Fruit fly (Drosophila melanogaster) whole organism, pupa: Measurements from ENCODE around the gene rec.

Source experiments
- CG10348 ChIP-seq: fragments of 200-800 bp; sonication (Bioruptor generic); IDR thresholded peaks from 2 replicates; pipeline ENCODE4 v1.3.6; 2022; ENCODE audit warnings: missing biosample characterization, missing genetic modification characterization
- CG12605 ChIP-seq: fragments of 200-800 bp; sonication (Bioruptor generic); IDR thresholded peaks from 2 replicates; pipeline ENCODE4 v1.3.6; 2022; ENCODE audit warnings: missing biosample characterization, missing genetic modification characterization
- CG13204 ChIP-seq: fragments of 200-800 bp; sonication (Bioruptor generic); optimal IDR thresholded peaks from 2 replicates; lab custom pipeline; 2018; ENCODE audit warnings: missing biosample characterization, mild to moderate bottlenecking, missing genetic modification characterization, moderate library complexity
- CG14655 ChIP-seq: fragments of 200-800 bp; sonication (Bioruptor generic); optimal IDR thresholded peaks from 3 replicates; lab custom pipeline; 2017; ENCODE audit warnings: mild to moderate bottlenecking, missing biosample characterization, missing genetic modification reagents, missing genetic modification characterization
- CG15710 ChIP-seq: fragments of 200-800 bp; sonication (Bioruptor generic); optimal IDR thresholded peaks from 2 replicates; lab custom pipeline; 2018; ENCODE audit warnings: missing biosample characterization, mild to moderate bottlenecking, missing genetic modification characterization, moderate library complexity
- CG17806 ChIP-seq: fragments of 200-800 bp; sonication (Bioruptor generic); optimal IDR thresholded peaks from 2 replicates; lab custom pipeline; 2018; ENCODE audit warnings: missing biosample characterization, mild to moderate bottlenecking, missing genetic modification characterization, moderate library complexity
- CG32121 ChIP-seq: fragments of 200-800 bp; sonication (Bioruptor generic); IDR thresholded peaks from 2 replicates; pipeline ENCODE4 v1.3.6; 2022; ENCODE audit warnings: missing biosample characterization, missing genetic modification characterization
- CG34367 ChIP-seq: fragments of 200-800 bp; sonication (Bioruptor generic); optimal IDR thresholded peaks from 2 replicates; lab custom pipeline; 2018; ENCODE audit warnings: missing biosample characterization, mild to moderate bottlenecking, missing genetic modification characterization
- CG4496 ChIP-seq: fragments of 200-800 bp; sonication (Bioruptor generic); IDR thresholded peaks from 3 replicates; pipeline ENCODE4 v1.3.6; 2022; ENCODE audit warnings: missing biosample characterization, missing genetic modification characterization
- CG8159 ChIP-seq: fragments of 200-800 bp; sonication (Bioruptor generic); optimal IDR thresholded peaks from 3 replicates; lab custom pipeline; 2018; ENCODE audit warnings: missing biosample characterization, mild to moderate bottlenecking, missing genetic modification characterization, moderate library complexity
- CG8301 ChIP-seq: fragments of 200-800 bp; sonication (Bioruptor generic); optimal IDR thresholded peaks from 2 replicates; lab custom pipeline; 2018; ENCODE audit warnings: missing biosample characterization, mild to moderate bottlenecking, missing genetic modification characterization
- CG9948 ChIP-seq: fragments of 200-800 bp; sonication (Bioruptor generic); optimal IDR thresholded peaks from 2 replicates; lab custom pipeline; 2018; ENCODE audit warnings: missing biosample characterization, mild to moderate bottlenecking, missing genetic modification characterization, moderate library complexity
- D1 ChIP-seq: fragments of 200-800 bp; sonication (Bioruptor generic); optimal IDR thresholded peaks from 2 replicates; lab custom pipeline; 2018; ENCODE audit warnings: missing biosample characterization, mild to moderate bottlenecking, missing genetic modification characterization, moderate library complexity
- EcR ChIP-seq: fragments of 200-800 bp; sonication (Bioruptor generic); optimal IDR thresholded peaks from 3 replicates; lab custom pipeline; 2019; ENCODE audit warnings: missing biosample characterization, missing genetic modification characterization, mild to moderate bottlenecking, moderate library complexity, missing genetic modification reagents
- Ets98B ChIP-seq: fragments of 200-800 bp; sonication (Bioruptor generic); IDR thresholded peaks from 2 replicates; pipeline ENCODE4 v1.3.6; 2022; ENCODE audit warnings: missing biosample characterization, missing genetic modification characterization
- Pif1A ChIP-seq: fragments of 200-800 bp; sonication (Bioruptor generic); optimal IDR thresholded peaks from 3 replicates; lab custom pipeline; 2016; ENCODE audit warnings: missing biosample characterization, missing genetic modification characterization
- Pif1B ChIP-seq: fragments of 200-800 bp; sonication (Bioruptor generic); optimal IDR thresholded peaks from 3 replicates; lab custom pipeline; 2016; ENCODE audit warnings: missing biosample characterization, missing genetic modification characterization
- Snoo ChIP-seq: fragments of 200-800 bp; sonication (Bioruptor generic); optimal IDR thresholded peaks from 3 replicates; lab custom pipeline; 2017; ENCODE audit warnings: missing biosample characterization, mild to moderate bottlenecking, missing genetic modification characterization, inconsistent platforms
- fd96Ca ChIP-seq: fragments of 200-800 bp; sonication (Bioruptor generic); IDR thresholded peaks from 3 replicates; pipeline ENCODE4 v1.3.6; 2022; ENCODE audit warnings: missing biosample characterization, missing genetic modification characterization
- gl ChIP-seq: fragments of 200-800 bp; sonication (Bioruptor generic); optimal IDR thresholded peaks from 2 replicates; lab custom pipeline; 2018; ENCODE audit warnings: missing biosample characterization, mild to moderate bottlenecking, missing genetic modification characterization
- rn ChIP-seq: fragments of 200-800 bp; sonication (Bioruptor generic); IDR thresholded peaks from 2 replicates; pipeline ENCODE4 v1.3.6; 2022; ENCODE audit warnings: missing biosample characterization, missing genetic modification characterization

rec gene

DNA sequence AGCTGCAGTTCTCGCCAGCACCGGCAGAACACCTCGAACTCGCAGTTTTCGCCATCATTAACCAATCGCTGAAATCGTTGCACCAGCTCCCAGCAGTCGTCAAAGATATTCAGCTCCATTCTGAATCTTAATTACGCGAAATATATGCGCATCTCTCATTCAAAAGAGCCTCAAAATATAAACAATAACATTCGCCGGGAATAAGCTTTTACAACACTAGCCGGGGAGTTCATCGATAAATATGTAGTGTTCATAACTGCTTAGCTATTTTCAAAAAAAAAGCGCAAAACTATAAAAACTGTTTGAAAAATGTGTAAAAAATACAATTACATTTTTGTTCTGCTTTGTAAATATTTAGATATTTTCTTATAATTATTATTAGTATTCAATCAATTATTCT lies 6.9 kb upstream of the rec start, which contains the start of gene Pbp45:
Pbp45 (minus strand) TSS at position 222 of the 400 bp plus-strand sequence.
- TF ChIP-seq Ets98B (GFP tag; lab: Robert Waterston, UW) (no peak), CG9948 (tag; lab: Kevin White, UChicago) (no peak), EcR (GFP tag; lab: Kevin White, UChicago) (no peak)

DNA sequence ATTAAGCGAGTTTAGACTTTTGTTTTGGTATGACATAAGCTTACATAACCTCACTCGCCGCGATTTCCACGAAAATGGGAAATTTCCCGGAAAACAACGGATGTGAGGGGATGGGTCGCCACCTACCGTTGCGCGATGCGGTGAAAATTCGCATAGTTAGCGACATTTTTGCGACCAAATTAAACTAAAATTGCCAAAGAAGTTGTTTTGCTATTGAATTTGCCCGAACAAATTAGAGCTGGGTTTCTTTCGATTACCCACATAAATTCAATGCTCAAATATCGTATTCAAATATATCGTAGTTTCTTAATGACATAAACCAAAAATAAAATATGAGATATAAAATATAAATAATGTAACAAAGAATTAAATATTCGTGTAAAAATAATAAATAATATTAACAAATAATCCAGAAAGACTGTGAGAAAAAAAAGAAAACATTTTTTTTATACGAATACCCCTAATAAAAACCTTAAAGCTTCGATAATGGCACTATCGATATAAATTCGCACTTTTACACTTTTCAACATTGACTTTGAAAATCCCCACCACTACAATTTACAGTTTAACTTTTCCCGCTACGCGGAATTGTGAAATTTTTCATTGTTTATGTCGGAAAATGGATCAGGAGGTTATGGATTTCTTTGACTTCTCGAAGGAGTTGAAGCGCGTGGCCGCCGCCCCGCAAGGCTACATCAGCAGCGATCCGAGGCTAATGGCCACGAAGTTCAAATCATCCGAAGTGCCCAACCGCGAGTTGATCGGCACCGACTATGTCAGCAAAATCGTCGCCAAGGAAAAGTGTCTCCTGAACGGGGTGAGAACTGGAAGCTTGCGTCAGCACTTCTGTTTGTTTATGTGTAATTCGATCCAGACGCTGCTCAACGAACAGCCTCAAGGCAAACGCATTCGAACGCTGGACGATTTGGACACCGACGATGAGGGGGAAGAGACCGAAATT lies 4.7 kb upstream of the rec start, which contains the start of the genes ND-23 and spn-E:
ND-23 (minus strand) TSS at position 254 of the 961 bp plus-strand sequence.
spn-E (plus strand) TSS at position 556 of the 961 bp plus-strand sequence.
- TF ChIP-seq CG4496 (GFP tag; lab: Robert Waterston, UW), result 0 out of 3 replicates have a peak, but pooled peaks have one; percentile 7
- peak; percentile 14 for TF ChIP-seq CG17806 (tag; lab: Kevin White, UChicago)
- no peak for TF ChIP-seq CG13204
- TF ChIP-seq CG14655 (GFP tag; lab: Kevin White, UChicago), result no peak
- TF ChIP-seq CG15710 (tag; lab: Kevin White, UChicago), result peak; percentile 39
- TF ChIP-seq CG8159, result no peak
- TF ChIP-seq, all 21 proteins: peak for 3

DNA sequence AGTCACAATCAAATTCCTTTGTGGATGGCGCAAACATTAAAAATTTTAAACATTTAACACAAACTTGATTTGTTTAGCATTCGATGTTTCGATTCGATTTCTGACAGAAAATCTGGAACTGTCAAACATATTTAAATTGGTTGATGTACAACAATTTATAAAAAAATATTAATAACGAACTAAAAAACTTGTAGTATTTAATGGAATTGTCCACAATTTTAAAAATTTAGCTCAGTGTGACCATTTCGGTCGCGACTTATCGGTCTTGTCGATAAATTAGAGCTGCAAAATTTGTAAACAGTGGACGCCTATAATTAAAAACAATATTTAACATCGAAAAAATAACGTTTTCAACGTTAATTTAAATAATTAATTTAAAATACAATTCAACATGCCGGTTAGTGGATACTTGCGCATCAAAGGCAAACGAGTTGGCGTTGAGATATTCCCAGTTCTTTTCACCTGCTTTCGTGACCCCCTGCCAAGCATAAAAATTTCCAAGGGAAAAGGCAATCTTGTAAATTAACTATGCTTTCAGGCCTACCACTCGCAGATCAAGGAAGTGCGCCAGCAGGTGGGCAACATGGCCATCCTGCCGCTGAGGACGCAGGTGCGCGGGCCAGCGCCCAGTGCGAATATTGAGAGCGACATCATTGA lies 2.1 kb upstream of the rec start, which contains the start of the genes CG43317 and Arpc3A:
CG43317 (minus strand) TSS at position 51 of the 657 bp plus-strand sequence.
Arpc3A (plus strand) TSS at position 274 of the 657 bp plus-strand sequence.
- no peak for TF ChIP-seq EcR (GFP tag; lab: Kevin White, UChicago)
- TF ChIP-seq CG14655 (GFP tag; lab: Kevin White, UChicago), result no peak
- no peak for TF ChIP-seq CG17806 (tag; lab: Kevin White, UChicago)
- no peak for TF ChIP-seq CG15710 (tag; lab: Kevin White, UChicago)
- no peak for TF ChIP-seq CG34367 (tag; lab: Kevin White, UChicago)
- no peak for TF ChIP-seq CG10348

DNA sequence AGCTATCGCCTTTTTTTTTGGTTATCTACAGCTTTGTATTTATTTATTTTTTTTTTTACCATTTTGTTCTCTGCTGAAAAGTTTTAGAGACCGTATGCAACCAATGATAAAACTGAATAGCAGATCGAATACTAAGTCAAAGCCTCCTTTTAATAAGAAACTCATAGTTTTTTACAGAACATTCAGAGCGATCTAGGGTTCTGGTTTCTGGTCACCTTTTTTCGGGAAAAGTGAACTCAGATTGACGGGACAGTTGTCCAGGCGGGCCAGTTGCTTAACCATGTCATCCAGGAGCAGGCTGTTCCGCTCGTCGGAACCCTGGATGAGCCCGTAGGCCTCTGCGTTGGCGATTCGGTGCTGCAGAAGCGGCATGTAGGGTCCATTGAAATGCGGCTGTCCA lies 900 bp upstream of the rec start, which contains the start of gene CG43318:
CG43318 (minus strand) TSS at position 101 of the 400 bp plus-strand sequence.
- no peak for TF ChIP-seq Snoo (tag; lab: Kevin White, UChicago)

DNA sequence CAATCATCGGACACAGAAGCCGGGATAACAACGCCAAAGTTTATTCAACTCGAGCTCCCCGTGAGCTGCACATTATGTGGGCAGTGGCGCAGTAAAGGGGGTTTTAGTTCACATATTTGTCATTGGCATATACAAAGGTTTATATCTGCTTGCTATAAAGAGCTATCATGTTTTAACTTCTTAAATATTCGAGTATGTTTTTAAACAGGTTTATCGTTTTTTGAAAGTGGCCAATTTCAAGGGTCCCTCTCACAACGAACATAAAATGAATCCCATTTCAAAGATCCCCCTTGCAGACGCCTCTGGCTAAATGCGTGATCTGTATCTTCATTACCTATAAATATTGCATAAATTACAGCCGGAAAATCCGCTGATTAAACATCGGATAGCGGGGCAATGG lies 4.9 kb downstream of the rec start:
- TF ChIP-seq rn (GFP tag; lab: Robert Waterston, UW), result no peak
- TF ChIP-seq CG8159, result peak; percentile 86
- TF ChIP-seq Pif1A (GFP tag; lab: Kevin White, UChicago), result no peak
- peak; percentile 78 for TF ChIP-seq CG34367 (tag; lab: Kevin White, UChicago)
- peak; percentile 39 for TF ChIP-seq Snoo (tag; lab: Kevin White, UChicago)
- no peak for TF ChIP-seq CG32121 (GFP tag; lab: Robert Waterston, UW)
- TF ChIP-seq EcR (GFP tag; lab: Kevin White, UChicago), result peak; percentile 94
- peak; percentile 76 for TF ChIP-seq CG17806 (tag; lab: Kevin White, UChicago)
- peak; percentile 88 for TF ChIP-seq CG15710 (tag; lab: Kevin White, UChicago)
- TF ChIP-seq CG14655 (GFP tag; lab: Kevin White, UChicago), result no peak
- peak; percentile 64 for TF ChIP-seq gl
- TF ChIP-seq CG8301 (tag; lab: Kevin White, UChicago), result no peak
- TF ChIP-seq fd96Ca (GFP tag; lab: Robert Waterston, UW), result 0 out of 3 replicates have a peak, but pooled peaks have one; percentile 36
- peak; percentile 61 for TF ChIP-seq D1
- TF ChIP-seq CG9948 (tag; lab: Kevin White, UChicago), result peak; percentile 80
- 0 out of 2 replicates have a peak, but pooled peaks have one; percentile 37 for TF ChIP-seq CG12605
- TF ChIP-seq CG13204, result peak; percentile 79
- TF ChIP-seq Ets98B (GFP tag; lab: Robert Waterston, UW), result peak; percentile 23; the same call in 1 of the 2 replicates
- peak; percentile 51; the same call in 1 of the 3 replicates for TF ChIP-seq CG4496 (GFP tag; lab: Robert Waterston, UW)
- no peak for TF ChIP-seq CG10348
- peak; percentile 66 for TF ChIP-seq Pif1B (GFP tag; lab: Kevin White, UChicago)

DNA sequence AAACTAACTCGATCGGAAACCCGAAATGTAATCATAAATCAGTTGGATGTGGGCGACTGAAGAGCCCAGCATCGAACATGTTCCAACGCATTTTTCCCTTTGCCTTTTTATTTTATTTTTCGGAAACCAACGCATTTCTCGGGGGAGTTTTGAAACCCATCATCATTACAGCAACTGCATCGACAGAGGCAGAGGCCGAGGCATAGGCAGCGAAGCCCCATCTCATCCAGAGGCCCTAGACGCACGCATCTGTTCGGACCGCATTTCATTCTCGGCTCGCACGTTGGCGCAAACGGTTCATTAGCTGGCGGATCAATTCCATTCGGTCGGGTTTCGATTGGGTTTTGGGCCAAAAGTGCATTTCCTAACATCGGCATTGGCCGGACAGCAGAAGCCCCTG lies 6.9 kb downstream of the rec start, which contains the start of gene CG4576:
CG4576 (plus strand) TSS at position 227 of the 400 bp plus-strand sequence.
- TF ChIP-seq CG14655 (GFP tag; lab: Kevin White, UChicago) (no peak), CG34367 (tag; lab: Kevin White, UChicago) (no peak), EcR (GFP tag; lab: Kevin White, UChicago) (peak; percentile 15), Ets98B (GFP tag; lab: Robert Waterston, UW) (no peak), Pif1B (GFP tag; lab: Kevin White, UChicago) (no peak), Pif1A (GFP tag; lab: Kevin White, UChicago) (no peak), CG10348 (no peak)
